Worm (Caenorhabditis elegans) whole organism, L4 larva: ENCODE data around the gene nas-10.

Experiments used
- F26F4.8 ChIP-seq: fragments of 200-800 bp; sonication (Bioruptor generic); conservative IDR thresholded peaks from 2 replicates; pipeline ENCODE4 v1.3.6; 2022; ENCODE audit warnings: missing genetic modification characterization, missing compliant biosample characterization
- F44E2.7 ChIP-seq: fragments of 200-800 bp; sonication (Bioruptor generic); IDR thresholded peaks from 2 replicates; pipeline ENCODE4 v2.1.2; 2022; ENCODE audit warnings: missing genetic modification characterization, missing compliant biosample characterization
- F49E8.2 ChIP-seq: sonication (generic microtip); optimal IDR thresholded peaks from 2 replicates; lab custom pipeline; 2016; ENCODE audit warnings: missing compliant biosample characterization, mild to moderate bottlenecking, missing genetic modification characterization, borderline replicate concordance
- Y105C5A.15 ChIP-seq: fragments of 200-800 bp; sonication (Bioruptor generic); IDR thresholded peaks from 2 replicates; pipeline ENCODE4 v1.3.6; 2022; ENCODE audit warnings: missing genetic modification characterization, missing compliant biosample characterization
- Y5F2A.4 ChIP-seq: fragments of 200-800 bp; sonication (Bioruptor generic); optimal IDR thresholded peaks from 2 replicates; lab custom pipeline; 2018; ENCODE audit warnings: mild to moderate bottlenecking, missing genetic modification characterization, missing compliant biosample characterization
- aha-1 ChIP-seq: fragments of 150-350 bp; peaks from one replicate; lab custom pipeline; 2014; ENCODE audit warnings: missing biosample characterization, missing genetic modification characterization
- aly-2 ChIP-seq: sonication (generic microtip); optimal IDR thresholded peaks from 2 replicates; lab custom pipeline; 2018; ENCODE audit warnings: missing biosample characterization, missing genetic modification characterization
- ceh-20 ChIP-seq: fragments of 200-800 bp; sonication (Bioruptor generic); IDR thresholded peaks from 2 replicates; pipeline ENCODE4 v1.3.6; 2022; ENCODE audit warnings: missing genetic modification reagents, missing genetic modification characterization, missing compliant biosample characterization
- ceh-32 ChIP-seq: sonication (generic microtip); optimal IDR thresholded peaks from 2 replicates; lab custom pipeline; 2016; ENCODE audit warnings: mild to moderate bottlenecking, missing genetic modification characterization, missing compliant biosample characterization; ENCODE audit not compliant: poor library complexity
- ceh-44 ChIP-seq: fragments of 200-800 bp; sonication (Bioruptor generic); IDR thresholded peaks from 2 replicates; pipeline ENCODE4 v1.3.6; 2022; ENCODE audit warnings: missing genetic modification reagents, missing genetic modification characterization, missing compliant biosample characterization
- daf-16 ChIP-seq, 3 experiments: sonication (generic microtip); optimal IDR thresholded peaks; 2 replicates each; lab custom pipeline; 2016 to 2017; ENCODE audit warnings: missing genetic modification characterization in 3 of 3, missing genetic modification reagents in 3 of 3, mild to moderate bottlenecking in 2 of 3, missing compliant biosample characterization in 2 of 3, missing biosample characterization in 1 of 3, moderate library complexity in 1 of 3
- daf-19 ChIP-seq: fragments of 200-800 bp; sonication (Bioruptor generic); conservative IDR thresholded peaks from 2 replicates; pipeline ENCODE4 v1.3.6; 2022; ENCODE audit warnings: missing genetic modification characterization, missing compliant biosample characterization
- dmd-6 ChIP-seq: fragments of 200-800 bp; sonication (Bioruptor generic); IDR thresholded peaks from 2 replicates; pipeline ENCODE4 v1.3.6; 2022; ENCODE audit warnings: missing genetic modification reagents, missing genetic modification characterization, missing compliant biosample characterization
- duxl-1 ChIP-seq: sonication (generic microtip); optimal IDR thresholded peaks from 2 replicates; lab custom pipeline; 2016; ENCODE audit warnings: mild to moderate bottlenecking, missing genetic modification characterization, moderate library complexity, missing compliant biosample characterization; ENCODE audit not compliant: poor library complexity
- fos-1 ChIP-seq: fragments of 150-350 bp; optimal IDR thresholded peaks from 2 replicates; lab custom pipeline; 2014; ENCODE audit warnings: missing biosample characterization, missing genetic modification characterization
- gei-8 ChIP-seq: fragments of 200-800 bp; sonication (Bioruptor generic); optimal IDR thresholded peaks from 2 replicates; lab custom pipeline; 2018; ENCODE audit warnings: mild to moderate bottlenecking, missing genetic modification characterization, missing compliant biosample characterization
- hlh-30 ChIP-seq: sonication (generic microtip); optimal IDR thresholded peaks from 2 replicates; lab custom pipeline; 2017; ENCODE audit warnings: antibody characterized with exemption, mild to moderate bottlenecking, missing genetic modification characterization, missing compliant biosample characterization; ENCODE audit not compliant: insufficient read depth
- hmg-1.1 ChIP-seq: fragments of 200-800 bp; sonication (Bioruptor generic); IDR thresholded peaks from 2 replicates; pipeline ENCODE4 v1.3.6; 2022; ENCODE audit warnings: missing genetic modification reagents, missing genetic modification characterization, missing compliant biosample characterization
- jun-1 ChIP-seq: fragments of 150-350 bp; optimal IDR thresholded peaks from 2 replicates; lab custom pipeline; 2014; ENCODE audit warnings: missing biosample characterization, missing genetic modification reagents, missing genetic modification characterization
- lim-7 ChIP-seq: fragments of 200-800 bp; sonication (Bioruptor generic); IDR thresholded peaks from 2 replicates; pipeline ENCODE4 v1.3.6; 2022; ENCODE audit warnings: missing genetic modification characterization, missing compliant biosample characterization
- lin-1 ChIP-seq: fragments of 200-800 bp; sonication (Bioruptor generic); IDR thresholded peaks from 2 replicates; pipeline ENCODE4 v1.3.6; 2022; ENCODE audit warnings: missing genetic modification reagents, missing genetic modification characterization, missing compliant biosample characterization
- mes-2 ChIP-seq: sonication (generic microtip); optimal IDR thresholded peaks from 2 replicates; lab custom pipeline; 2016; ENCODE audit warnings: missing genotype, mild to moderate bottlenecking, missing genetic modification characterization, missing compliant biosample characterization; ENCODE audit not compliant: poor library complexity, severe bottlenecking
- mxl-2 ChIP-seq: fragments of 200-800 bp; sonication (Bioruptor generic); conservative IDR thresholded peaks from 2 replicates; pipeline ENCODE4 v1.3.6; 2022; ENCODE audit warnings: missing genetic modification reagents, missing genetic modification characterization, missing compliant biosample characterization
- mxl-3 ChIP-seq: fragments of 200-800 bp; sonication (Bioruptor generic); optimal IDR thresholded peaks from 2 replicates; lab custom pipeline; 2018; ENCODE audit warnings: mild to moderate bottlenecking, missing genetic modification characterization, missing compliant biosample characterization
- nhr-10 ChIP-seq: fragments of 150-350 bp; optimal IDR thresholded peaks from 2 replicates; lab custom pipeline; 2014; ENCODE audit warnings: missing biosample characterization, missing genetic modification characterization
- nhr-11 ChIP-seq: fragments of 150-350 bp; optimal IDR thresholded peaks from 2 replicates; lab custom pipeline; 2014; ENCODE audit warnings: missing biosample characterization, missing genetic modification characterization
- nhr-111 ChIP-seq: fragments of 200-800 bp; sonication (Bioruptor generic); optimal IDR thresholded peaks from 2 replicates; lab custom pipeline; 2018; ENCODE audit warnings: mild to moderate bottlenecking, missing genetic modification characterization, missing compliant biosample characterization
- nhr-6 ChIP-seq: fragments of 150-350 bp; optimal IDR thresholded peaks from 2 replicates; lab custom pipeline; 2014; ENCODE audit warnings: missing biosample characterization, missing genetic modification characterization
- pqm-1 ChIP-seq: sonication (generic microtip); optimal IDR thresholded peaks from 2 replicates; lab custom pipeline; 2017; ENCODE audit warnings: missing biosample characterization, missing genetic modification characterization
- rbr-2 ChIP-seq: sonication (generic microtip); optimal IDR thresholded peaks from 2 replicates; lab custom pipeline; 2016; ENCODE audit warnings: missing genotype, missing genetic modification characterization, missing compliant biosample characterization
- skn-1 ChIP-seq: fragments of 150-350 bp; optimal IDR thresholded peaks from 2 replicates; lab custom pipeline; 2014; ENCODE audit warnings: missing biosample characterization, missing genetic modification characterization
- snpc-1.2 ChIP-seq: fragments of 200-800 bp; sonication (Bioruptor generic); IDR thresholded peaks from 2 replicates; pipeline ENCODE4 v1.3.6; 2022; ENCODE audit warnings: missing genetic modification reagents, missing genetic modification characterization, missing compliant biosample characterization
- snpc-4 ChIP-seq: fragments of 150-350 bp; optimal IDR thresholded peaks from 2 replicates; lab custom pipeline; 2014; ENCODE audit warnings: missing biosample characterization, missing genetic modification characterization
- tra-1 ChIP-seq: fragments of 200-800 bp; sonication (Bioruptor generic); IDR thresholded peaks from 2 replicates; pipeline ENCODE4 v1.3.6; 2022; ENCODE audit warnings: missing genetic modification reagents, missing genetic modification characterization, missing compliant biosample characterization
- unc-130 ChIP-seq: sonication (generic microtip); optimal IDR thresholded peaks from 2 replicates; lab custom pipeline; 2016; ENCODE audit warnings: missing genetic modification reagents, missing genetic modification characterization, missing compliant biosample characterization
- unc-39 ChIP-seq: sonication (generic microtip); optimal IDR thresholded peaks from 2 replicates; lab custom pipeline; 2017; ENCODE audit warnings: missing biosample characterization, missing genetic modification characterization
- unc-62 ChIP-seq, 3 experiments: fragments of 150-350 bp in 1 of 3; sonication (generic microtip); optimal IDR thresholded peaks in 2 of 3; peaks in 1 of 3; 1 replicate in 1 of 3; 2 replicates in 2 of 3; lab custom pipeline; 2014 to 2017; ENCODE audit warnings: missing biosample characterization in 3 of 3, missing genetic modification characterization in 3 of 3, missing genetic modification reagents in 3 of 3, missing genotype in 1 of 3
- zag-1 ChIP-seq: fragments of 150-350 bp; optimal IDR thresholded peaks from 2 replicates; lab custom pipeline; 2014; ENCODE audit warnings: missing biosample characterization, missing genetic modification characterization
- zip-2 ChIP-seq: fragments of 150-350 bp; optimal IDR thresholded peaks from 2 replicates; lab custom pipeline; 2014; ENCODE audit warnings: missing biosample characterization, missing genetic modification characterization

Gene nas-10

ce11 chrX:10989286-10989685 is 26.0 kb upstream of the nas-10 start:
- no peak for TF ChIP-seq gei-8 (GFP tag; lab: Kevin White, UChicago)
- TF ChIP-seq zip-2 (tag; lab: Kevin White, UChicago), result no peak
- no peak for TF ChIP-seq unc-39 (tag; lab: Kevin White, UChicago)
- TF ChIP-seq ceh-20 (GFP tag; lab: Robert Waterston, UW), result no peak
- TF ChIP-seq lim-7 (GFP tag; lab: Robert Waterston, UW), result no peak

ce11 chrX:10982051-10982450 is 18.7 kb upstream of the nas-10 start, which contains the start of gene ver-4:
ver-4 (plus strand) TSS chrX:10982351.
- peak; percentile 34 for TF ChIP-seq aha-1
- no peak for TF ChIP-seq hlh-30 (tag; lab: Kevin White, UChicago)

- no peak for TF ChIP-seq ceh-32 (tag; lab: Kevin White, UChicago)
- no peak for TF ChIP-seq F49E8.2 (tag; lab: Kevin White, UChicago)
- no peak for TF ChIP-seq lin-1
- TF ChIP-seq unc-130 (GFP tag; lab: Kevin White, UChicago), result no peak
- no peak for TF ChIP-seq mxl-3 (GFP tag; lab: Kevin White, UChicago)
- no peak for TF ChIP-seq nhr-10 (tag; lab: Kevin White, UChicago)
- TF ChIP-seq mxl-2, result no peak
- peak; percentile 62 for TF ChIP-seq aha-1
- no peak for TF ChIP-seq fos-1 (tag; lab: Kevin White, UChicago)
- peak in 1 of 2 experiments; percentile 25 for TF ChIP-seq daf-16 (GFP tag; optimal IDR thresholded peaks at IDR 0.05; lab: Kevin White, UChicago)
- TF ChIP-seq daf-16 (tag; optimal IDR thresholded peaks at IDR 0.05; lab: Kevin White, UChicago), result peak; percentile 87
- TF ChIP-seq nhr-11 (tag; lab: Kevin White, UChicago), result no peak
- no peak for TF ChIP-seq aly-2 (tag; lab: Kevin White, UChicago)
- no peak for TF ChIP-seq hmg-1.1
- no peak for TF ChIP-seq snpc-1.2
- no peak for TF ChIP-seq nhr-111 (GFP tag; lab: Kevin White, UChicago)
- TF ChIP-seq dmd-6 (GFP tag; lab: Robert Waterston, UW), result peak; percentile 43
- no peak for TF ChIP-seq Y5F2A.4 (GFP tag; lab: Kevin White, UChicago)
- TF ChIP-seq F44E2.7 (GFP tag; lab: Robert Waterston, UW), result no peak
- TF ChIP-seq mes-2 (tag; lab: Kevin White, UChicago), result no peak
Measured at ce11 chrX:10981374-10981773, 18.1 kb upstream of the nas-10 start.

ce11 chrX:10979186-10979585 is 15.9 kb upstream of the nas-10 start, which contains the start of gene pxn-2:
pxn-2 (minus strand) TSS chrX:10979286.
- TF ChIP-seq pqm-1 (tag; lab: Kevin White, UChicago) (no peak), snpc-4 (tag; lab: Kevin White, UChicago) (no peak), unc-62 (GFP tag; optimal IDR thresholded peaks at IDR 0.05 in 1 of 2; lab: Kevin White, UChicago) (peak in 1 of 2 experiments; percentile 16), unc-62 (tag; optimal IDR thresholded peaks at IDR 0.05; lab: Kevin White, UChicago) (no peak)

ce11 chrX:10976447-10977196 is 13.3 kb upstream of the nas-10 start:
- no peak for TF ChIP-seq rbr-2 (tag; lab: Kevin White, UChicago)
- TF ChIP-seq daf-16 (GFP tag; optimal IDR thresholded peaks at IDR 0.05; lab: Kevin White, UChicago), result no peak
- peak; percentile 93 for TF ChIP-seq daf-16 (tag; optimal IDR thresholded peaks at IDR 0.05; lab: Kevin White, UChicago)

ce11 chrX:10971118-10971517 is 7.8 kb upstream of the nas-10 start:
- TF ChIP-seq mxl-3 (GFP tag; lab: Kevin White, UChicago) (no peak), daf-19 (GFP tag; lab: Robert Waterston, UW) (no peak), zag-1 (tag; lab: Kevin White, UChicago) (no peak), nhr-6 (tag; lab: Kevin White, UChicago) (no peak), tra-1 (no peak), F44E2.7 (GFP tag; lab: Robert Waterston, UW) (no peak), unc-62 (GFP tag; optimal IDR thresholded peaks at IDR 0.05 in 1 of 2; lab: Kevin White, UChicago) (peak in 1 of 2 experiments; percentile 85), unc-62 (tag; optimal IDR thresholded peaks at IDR 0.05; lab: Kevin White, UChicago) (no peak), aha-1 (peak; percentile 71), ceh-44 (GFP tag; lab: Robert Waterston, UW) (no peak), F26F4.8 (GFP tag; lab: Robert Waterston, UW) (no peak), jun-1 (tag; lab: Kevin White, UChicago) (no peak), Y105C5A.15 (GFP tag; lab: Robert Waterston, UW) (no peak), gei-8 (GFP tag; lab: Kevin White, UChicago) (no peak), skn-1 (tag; lab: Kevin White, UChicago) (no peak), duxl-1 (no peak)
